Worm (Caenorhabditis elegans) whole organism, mixed stage, embryonic: ENCODE data around the gene rbm-7.

Experiments used
- M03D4.4 ChIP-seq: sonication (generic microtip); optimal IDR thresholded peaks from 2 replicates; lab custom pipeline; 2017; ENCODE audit warnings: mild to moderate bottlenecking, missing genetic modification characterization, missing compliant biosample characterization
- bed-3 ChIP-seq: fragments of 200-800 bp; sonication (Bioruptor generic); optimal IDR thresholded peaks from 3 replicates; lab custom pipeline; 2018; ENCODE audit warnings: mild to moderate bottlenecking, missing genetic modification characterization, moderate library complexity, missing compliant biosample characterization
- blmp-1 ChIP-seq: fragments of 150-350 bp; optimal IDR thresholded peaks from 2 replicates; lab custom pipeline; 2014; ENCODE audit warnings: missing biosample characterization, missing genetic modification characterization
- ceh-39 ChIP-seq: fragments of 150-350 bp; optimal IDR thresholded peaks from 2 replicates; lab custom pipeline; 2014; ENCODE audit warnings: missing biosample characterization, missing genetic modification characterization
- ceh-43 ChIP-seq: fragments of 200-800 bp; sonication (Bioruptor generic); optimal IDR thresholded peaks from 2 replicates; lab custom pipeline; 2018; ENCODE audit warnings: mild to moderate bottlenecking, missing genetic modification characterization, moderate library complexity, missing compliant biosample characterization
- ceh-83 ChIP-seq: fragments of 200-800 bp; sonication (Bioruptor generic); optimal IDR thresholded peaks from 2 replicates; lab custom pipeline; 2018; ENCODE audit warnings: mild to moderate bottlenecking, missing genetic modification characterization, missing compliant biosample characterization
- ces-1 ChIP-seq: fragments of 150-350 bp; optimal IDR thresholded peaks from 2 replicates; lab custom pipeline; 2014; ENCODE audit warnings: missing biosample characterization, missing genetic modification reagents, missing genetic modification characterization
- cnd-1 ChIP-seq: fragments of 200-800 bp; sonication (Bioruptor generic); optimal IDR thresholded peaks from 2 replicates; lab custom pipeline; 2018; ENCODE audit warnings: mild to moderate bottlenecking, missing genetic modification characterization, missing compliant biosample characterization
- drap-1 ChIP-seq: fragments of 200-800 bp; sonication (Bioruptor generic); optimal IDR thresholded peaks from 3 replicates; lab custom pipeline; 2018; ENCODE audit warnings: mild to moderate bottlenecking, missing genetic modification characterization, missing compliant biosample characterization
- elt-1 ChIP-seq: sonication (generic microtip); optimal IDR thresholded peaks from 2 replicates; lab custom pipeline; 2017; ENCODE audit warnings: missing genetic modification characterization, mild to moderate bottlenecking, missing compliant biosample characterization, antibody characterized with exemption, moderate library complexity, borderline replicate concordance; ENCODE audit not compliant: insufficient read depth
- elt-3 ChIP-seq: fragments of 150-350 bp; optimal IDR thresholded peaks from 2 replicates; lab custom pipeline; 2014; ENCODE audit warnings: missing biosample characterization, missing genetic modification characterization
- flh-1 ChIP-seq: fragments of 200-800 bp; sonication (Bioruptor generic); optimal IDR thresholded peaks from 2 replicates; lab custom pipeline; 2018; ENCODE audit warnings: mild to moderate bottlenecking, missing genetic modification characterization, moderate library complexity, missing compliant biosample characterization
- ham-2 ChIP-seq: fragments of 200-800 bp; sonication (Bioruptor generic); optimal IDR thresholded peaks from 2 replicates; lab custom pipeline; 2018; ENCODE audit warnings: mild to moderate bottlenecking, missing genetic modification characterization, missing compliant biosample characterization
- hlh-1 ChIP-seq: fragments of 150-350 bp; optimal IDR thresholded peaks from 2 replicates; lab custom pipeline; 2014; ENCODE audit warnings: missing biosample characterization, missing genetic modification reagents, missing genetic modification characterization
- lin-13 ChIP-seq: fragments of 150-350 bp; optimal IDR thresholded peaks from 2 replicates; lab custom pipeline; 2014; ENCODE audit warnings: missing biosample characterization, missing genetic modification characterization
- lin-32 ChIP-seq: fragments of 200-800 bp; sonication (Bioruptor generic); optimal IDR thresholded peaks from 2 replicates; lab custom pipeline; 2018; ENCODE audit warnings: mild to moderate bottlenecking, missing genetic modification characterization, missing compliant biosample characterization
- lsy-2 ChIP-seq: fragments of 150-350 bp; optimal IDR thresholded peaks from 2 replicates; lab custom pipeline; 2014; ENCODE audit warnings: missing biosample characterization, missing genetic modification characterization
- mab-5 ChIP-seq: fragments of 150-350 bp; optimal IDR thresholded peaks from 2 replicates; lab custom pipeline; 2014; ENCODE audit warnings: missing biosample characterization, missing genetic modification characterization
- mep-1 ChIP-seq: fragments of 150-350 bp; optimal IDR thresholded peaks from 2 replicates; lab custom pipeline; 2017; ENCODE audit warnings: missing biosample characterization, missing genetic modification reagents, missing genetic modification characterization, inconsistent platforms
- mls-2 ChIP-seq: sonication (generic microtip); optimal IDR thresholded peaks from 2 replicates; lab custom pipeline; 2016; ENCODE audit warnings: mild to moderate bottlenecking, missing genetic modification characterization, moderate library complexity, missing compliant biosample characterization
- nhr-12 ChIP-seq: fragments of 150-350 bp; optimal IDR thresholded peaks from 2 replicates; lab custom pipeline; 2014; ENCODE audit warnings: missing biosample characterization, missing genetic modification characterization
- nhr-2 ChIP-seq: fragments of 150-350 bp; optimal IDR thresholded peaks from 2 replicates; lab custom pipeline; 2014; ENCODE audit warnings: missing biosample characterization, missing genetic modification characterization
- nhr-237 ChIP-seq: fragments of 150-350 bp; optimal IDR thresholded peaks from 2 replicates; lab custom pipeline; 2014; ENCODE audit warnings: missing biosample characterization, missing genetic modification characterization
- nhr-28 ChIP-seq: fragments of 150-350 bp; optimal IDR thresholded peaks from 2 replicates; lab custom pipeline; 2014; ENCODE audit warnings: missing biosample characterization, missing genetic modification characterization
- nhr-76 ChIP-seq: sonication (generic microtip); optimal IDR thresholded peaks from 2 replicates; lab custom pipeline; 2017; ENCODE audit warnings: missing biosample characterization, missing genetic modification characterization
- pha-4 ChIP-seq: fragments of 150-350 bp; optimal IDR thresholded peaks from 2 replicates; lab custom pipeline; 2018; ENCODE audit warnings: missing biosample characterization, missing genetic modification reagents, missing genetic modification characterization
- sem-2 ChIP-seq: fragments of 200-800 bp; sonication (Bioruptor generic); optimal IDR thresholded peaks from 2 replicates; lab custom pipeline; 2018; ENCODE audit warnings: mild to moderate bottlenecking, missing genetic modification characterization, missing compliant biosample characterization
- snpc-4 ChIP-seq: fragments of 150-350 bp; optimal IDR thresholded peaks from 2 replicates; lab custom pipeline; 2014; ENCODE audit warnings: missing biosample characterization, missing genetic modification characterization
- sptf-1 ChIP-seq: sonication (generic microtip); optimal IDR thresholded peaks from 2 replicates; lab custom pipeline; 2017; ENCODE audit warnings: mild to moderate bottlenecking, missing genetic modification characterization, moderate library complexity, missing compliant biosample characterization
- tbx-8 ChIP-seq: fragments of 200-800 bp; sonication (Bioruptor generic); optimal IDR thresholded peaks from 2 replicates; lab custom pipeline; 2018; ENCODE audit warnings: mild to moderate bottlenecking, missing genetic modification characterization, moderate library complexity, missing compliant biosample characterization
- unc-120 ChIP-seq: sonication (generic microtip); optimal IDR thresholded peaks from 2 replicates; lab custom pipeline; 2017; ENCODE audit warnings: missing genetic modification characterization, missing compliant biosample characterization; ENCODE audit not compliant: poor library complexity, severe bottlenecking
- unc-39 ChIP-seq: fragments of 150-350 bp; optimal IDR thresholded peaks from 2 replicates; lab custom pipeline; 2014; ENCODE audit warnings: missing biosample characterization, missing genetic modification characterization
- unc-62 ChIP-seq: fragments of 150-350 bp; optimal IDR thresholded peaks from 2 replicates; lab custom pipeline; 2014; ENCODE audit warnings: missing biosample characterization, missing genetic modification reagents, missing genetic modification characterization
- zip-8 ChIP-seq: fragments of 150-350 bp; optimal IDR thresholded peaks from 2 replicates; lab custom pipeline; 2014; ENCODE audit warnings: missing biosample characterization, missing genetic modification characterization
- ztf-11 ChIP-seq: fragments of 150-350 bp; optimal IDR thresholded peaks from 2 replicates; lab custom pipeline; 2014; ENCODE audit warnings: missing biosample characterization, missing genetic modification characterization

rbm-7 gene

DNA sequence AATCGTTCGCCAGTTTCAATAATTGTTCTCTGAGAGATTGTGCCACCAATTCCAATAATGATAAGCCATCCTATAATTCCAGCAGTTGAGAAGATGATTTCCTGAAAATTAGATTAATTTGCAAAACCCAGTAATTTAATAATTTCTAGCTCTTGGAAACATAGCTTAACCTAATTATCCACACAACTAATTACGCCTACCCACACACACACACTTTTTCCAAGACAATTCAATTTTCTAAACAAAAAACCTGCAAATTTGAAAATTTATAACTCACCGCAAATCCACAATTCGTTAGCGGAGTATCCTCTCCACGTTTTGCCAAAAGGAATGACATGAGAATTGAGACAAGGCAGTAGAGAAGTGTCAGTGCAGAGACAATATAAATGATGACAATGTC lies 15.2 kb downstream of the rbm-7 start:
- TF ChIP-seq ztf-11 (tag; lab: Kevin White, UChicago): no peak
- TF ChIP-seq unc-39: no peak
- TF ChIP-seq sptf-1 (tag; lab: Kevin White, UChicago): no peak
- TF ChIP-seq ces-1: peak; percentile 62
- no peak for TF ChIP-seq lsy-2
- no peak for TF ChIP-seq zip-8 (tag; lab: Kevin White, UChicago)
- TF ChIP-seq nhr-2 (tag; lab: Kevin White, UChicago): no peak
- TF ChIP-seq M03D4.4 (tag; lab: Kevin White, UChicago): no peak

DNA sequence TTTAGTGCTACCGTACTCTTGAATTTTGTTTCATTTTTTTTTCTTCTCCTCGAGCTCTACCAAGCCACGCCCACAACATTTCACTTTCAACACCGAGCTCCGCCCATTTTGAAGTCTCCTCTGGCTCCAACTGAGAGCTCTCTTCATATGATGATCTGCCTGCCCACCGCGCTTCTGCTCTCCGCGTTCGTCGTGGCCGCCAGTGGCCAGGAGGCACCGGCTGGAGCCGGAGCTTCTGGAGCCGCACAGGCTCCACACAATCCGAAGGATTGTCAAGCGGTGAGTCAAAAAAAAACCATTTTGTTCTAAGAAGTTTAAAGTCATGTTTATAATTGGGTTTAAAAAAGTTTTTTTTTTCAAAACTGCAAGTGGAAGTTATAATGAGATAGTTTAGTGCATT lies 21.3 kb downstream of the rbm-7 start, which contains the start of gene flp-14:
TSS of gene flp-14 (plus strand) at position 146 of the 400 bp plus-strand sequence.
- no peak for TF ChIP-seq sptf-1 (tag; lab: Kevin White, UChicago)
- no peak for TF ChIP-seq elt-3 (tag; lab: Kevin White, UChicago)
- TF ChIP-seq mls-2 (tag; lab: Kevin White, UChicago): no peak
- TF ChIP-seq ceh-43 (GFP tag; lab: Kevin White, UChicago): no peak
- TF ChIP-seq elt-1 (tag; lab: Kevin White, UChicago): no peak
- no peak for TF ChIP-seq ces-1
- no peak for TF ChIP-seq sem-2 (GFP tag; lab: Kevin White, UChicago)
- no peak for TF ChIP-seq mep-1
- TF ChIP-seq ztf-11 (tag; lab: Kevin White, UChicago): no peak
- no peak for TF ChIP-seq ceh-83 (GFP tag; lab: Kevin White, UChicago)
- no peak for TF ChIP-seq nhr-2 (tag; lab: Kevin White, UChicago)
- no peak for TF ChIP-seq snpc-4 (tag; lab: Kevin White, UChicago)
- TF ChIP-seq drap-1 (GFP tag; lab: Kevin White, UChicago): no peak
- TF ChIP-seq nhr-28 (tag; lab: Kevin White, UChicago): no peak
- no peak for TF ChIP-seq tbx-8
- no peak for TF ChIP-seq cnd-1
- TF ChIP-seq ham-2 (GFP tag; lab: Kevin White, UChicago): no peak
- no peak for TF ChIP-seq lsy-2
- TF ChIP-seq nhr-237 (tag; lab: Kevin White, UChicago): no peak

DNA sequence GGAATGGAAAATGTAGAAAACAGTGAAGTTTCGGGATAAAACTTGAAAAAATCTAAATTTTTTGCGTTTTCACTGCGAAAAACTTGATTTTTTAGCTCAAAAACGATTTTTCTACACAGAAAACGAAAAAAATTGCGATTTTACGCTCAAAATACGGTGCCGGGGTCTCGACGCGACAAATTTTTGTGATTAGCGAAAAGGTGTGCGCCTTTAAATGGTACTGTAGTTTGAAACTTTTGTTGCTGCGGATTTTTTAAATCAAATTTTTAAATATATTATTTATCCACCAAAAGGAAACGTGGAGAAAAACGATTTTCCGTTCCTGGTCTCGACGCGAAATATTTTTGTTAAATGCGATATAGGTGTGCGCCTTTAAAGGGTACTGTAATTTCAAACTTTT lies 24.4 kb downstream of the rbm-7 start:
- TF ChIP-seq blmp-1 (tag; lab: Kevin White, UChicago) (no peak), pha-4 (tag; lab: Kevin White, UChicago) (no peak)

DNA sequence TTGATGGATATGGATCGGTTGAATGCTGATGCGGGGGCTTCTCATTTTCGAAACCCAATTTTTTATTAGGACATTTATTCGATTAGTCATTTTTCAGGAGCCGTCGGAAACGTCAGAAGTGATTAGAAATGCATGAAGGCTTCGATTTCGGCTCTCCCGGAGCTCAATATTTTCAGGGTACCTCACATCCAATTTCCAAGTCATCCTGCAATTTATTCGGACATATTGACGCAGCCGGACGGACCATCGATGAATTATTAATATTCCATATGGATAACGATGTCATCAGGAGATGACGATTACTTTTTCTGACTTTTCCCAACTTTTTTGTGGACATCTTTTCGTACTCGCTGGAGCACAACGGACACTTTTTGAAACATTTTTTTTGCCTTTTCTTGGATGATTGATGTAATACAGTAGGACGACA lies 25.0 kb downstream of the rbm-7 start:
- no peak for TF ChIP-seq nhr-76
- no peak for TF ChIP-seq mep-1
- TF ChIP-seq drap-1 (GFP tag; lab: Kevin White, UChicago): no peak
- no peak for TF ChIP-seq sem-2 (GFP tag; lab: Kevin White, UChicago)
- TF ChIP-seq flh-1 (GFP tag; lab: Kevin White, UChicago): no peak
- no peak for TF ChIP-seq nhr-12 (tag; lab: Kevin White, UChicago)

DNA sequence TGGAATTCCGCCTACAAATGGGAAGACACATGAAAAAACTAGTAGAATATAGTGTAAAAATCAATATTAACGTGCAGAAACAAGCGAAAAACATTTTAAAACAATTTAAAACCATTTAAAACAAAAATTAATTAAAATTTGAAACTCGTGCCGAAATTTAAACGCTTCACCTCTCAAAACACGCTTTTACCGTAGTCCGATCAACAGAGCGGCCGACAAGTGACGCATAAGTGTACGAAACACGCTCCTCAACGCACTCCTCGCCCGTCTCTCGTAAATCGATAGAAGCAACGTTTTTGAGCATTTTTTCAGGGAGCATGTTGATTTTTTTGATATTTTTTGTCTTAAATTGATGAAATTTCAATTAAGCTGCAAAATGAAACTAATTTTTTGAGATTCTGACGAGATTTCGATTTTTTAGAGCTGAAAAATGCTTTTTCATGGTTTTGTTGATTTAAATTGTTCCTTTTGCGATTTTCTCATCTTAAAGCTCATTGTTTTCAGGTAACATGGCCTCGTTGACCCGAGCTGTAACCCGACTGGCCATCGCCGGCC lies 26.6 kb downstream of the rbm-7 start, which contains the start of gene cox-5A:
TSS of gene cox-5A (plus strand) at position 505 of the 555 bp plus-strand sequence.
- TF ChIP-seq tbx-8: no peak
- TF ChIP-seq ztf-11 (tag; lab: Kevin White, UChicago): peak; percentile 78
- TF ChIP-seq mls-2 (tag; lab: Kevin White, UChicago): peak; percentile 89
- peak; percentile 100 for TF ChIP-seq lsy-2
- TF ChIP-seq drap-1 (GFP tag; lab: Kevin White, UChicago): peak; percentile 73
- peak; percentile 97 for TF ChIP-seq nhr-237 (tag; lab: Kevin White, UChicago)
- TF ChIP-seq elt-1 (tag; lab: Kevin White, UChicago): no peak
- no peak for TF ChIP-seq unc-39
- peak; percentile 75 for TF ChIP-seq M03D4.4 (tag; lab: Kevin White, UChicago)
- TF ChIP-seq nhr-12 (tag; lab: Kevin White, UChicago): no peak
- TF ChIP-seq bed-3 (GFP tag; lab: Kevin White, UChicago): no peak
- TF ChIP-seq lin-32 (GFP tag; lab: Kevin White, UChicago): no peak
- peak; percentile 98 for TF ChIP-seq pha-4 (tag; lab: Kevin White, UChicago)
- no peak for TF ChIP-seq sem-2 (GFP tag; lab: Kevin White, UChicago)
- TF ChIP-seq mab-5 (tag; lab: Kevin White, UChicago): peak; percentile 80
- TF ChIP-seq ceh-43 (GFP tag; lab: Kevin White, UChicago): peak; percentile 76
- no peak for TF ChIP-seq snpc-4 (tag; lab: Kevin White, UChicago)
- TF ChIP-seq ham-2 (GFP tag; lab: Kevin White, UChicago): peak; percentile 59
- TF ChIP-seq cnd-1: peak; percentile 65
- TF ChIP-seq mep-1: peak; percentile 98
- peak; percentile 83 for TF ChIP-seq unc-62 (GFP tag; lab: Kevin White, UChicago)
- no peak for TF ChIP-seq nhr-28 (tag; lab: Kevin White, UChicago)
- TF ChIP-seq elt-3 (tag; lab: Kevin White, UChicago): peak; percentile 67
- TF ChIP-seq ces-1: peak; percentile 96
- TF ChIP-seq hlh-1: peak; percentile 81
- no peak for TF ChIP-seq zip-8 (tag; lab: Kevin White, UChicago)
- TF ChIP-seq nhr-2 (tag; lab: Kevin White, UChicago): peak; percentile 40
- TF ChIP-seq nhr-76: peak; percentile 9
- peak; percentile 90 for TF ChIP-seq sptf-1 (tag; lab: Kevin White, UChicago)
- peak; percentile 40 for TF ChIP-seq unc-120 (tag; lab: Kevin White, UChicago)
- peak; percentile 76 for TF ChIP-seq ceh-83 (GFP tag; lab: Kevin White, UChicago)
- no peak for TF ChIP-seq blmp-1 (tag; lab: Kevin White, UChicago)
- peak; percentile 99 for TF ChIP-seq lin-13
- TF ChIP-seq ceh-39: peak; percentile 98
- no peak for TF ChIP-seq flh-1 (GFP tag; lab: Kevin White, UChicago)
- TF ChIP-seq, all 35 proteins: peak for 23
